Worm (Caenorhabditis elegans) whole organism, L2 larva: Measurements from ENCODE around the gene ZC116.1.

ENCODE experiments used
- C34F6.9 ChIP-seq: fragments of 150-350 bp; optimal IDR thresholded peaks from 2 replicates; lab custom pipeline; 2014; ENCODE audit warnings: missing biosample characterization, missing genetic modification characterization
- F13H6.1 ChIP-seq: sonication (generic microtip); optimal IDR thresholded peaks from 2 replicates; lab custom pipeline; 2016; ENCODE audit warnings: missing genetic modification characterization, missing compliant biosample characterization
- R02D3.7 ChIP-seq: fragments of 150-350 bp; optimal IDR thresholded peaks from 2 replicates; lab custom pipeline; 2014; ENCODE audit warnings: missing biosample characterization, missing genetic modification characterization
- Y55F3AM.14 ChIP-seq: fragments of 200-800 bp; sonication (Bioruptor generic); optimal IDR thresholded peaks from 2 replicates; lab custom pipeline; 2018; ENCODE audit warnings: mild to moderate bottlenecking, missing genetic modification characterization, missing compliant biosample characterization
- ZK546.5 ChIP-seq: sonication (generic microtip); optimal IDR thresholded peaks from 2 replicates; lab custom pipeline; 2017; ENCODE audit warnings: missing biosample characterization, missing genetic modification characterization
- aly-2 ChIP-seq: fragments of 150-350 bp; optimal IDR thresholded peaks from 2 replicates; lab custom pipeline; 2014; ENCODE audit warnings: missing biosample characterization, missing genetic modification characterization
- ama-1 ChIP-seq: fragments of 150-350 bp; optimal IDR thresholded peaks from 2 replicates; lab custom pipeline; 2018; ENCODE audit warnings: inconsistent platforms
- blmp-1 ChIP-seq: sonication (generic microtip); optimal IDR thresholded peaks from 2 replicates; lab custom pipeline; 2017; ENCODE audit warnings: missing genetic modification characterization, mild to moderate bottlenecking, missing compliant biosample characterization, antibody characterized with exemption, moderate library complexity; ENCODE audit not compliant: insufficient read depth
- ceh-16 ChIP-seq: fragments of 150-350 bp; optimal IDR thresholded peaks from 2 replicates; lab custom pipeline; 2014; ENCODE audit warnings: missing biosample characterization, missing genetic modification characterization
- ceh-82 ChIP-seq: fragments of 150-350 bp; optimal IDR thresholded peaks from 2 replicates; lab custom pipeline; 2014; ENCODE audit warnings: missing biosample characterization, missing genetic modification characterization
- crh-2 ChIP-seq: sonication (generic microtip); optimal IDR thresholded peaks from 2 replicates; lab custom pipeline; 2017; ENCODE audit warnings: missing biosample characterization, missing genetic modification characterization
- dmd-4 ChIP-seq: sonication (generic microtip); optimal IDR thresholded peaks from 2 replicates; lab custom pipeline; 2017; ENCODE audit warnings: missing biosample characterization, missing genetic modification characterization
- egl-27 ChIP-seq: sonication (generic microtip); optimal IDR thresholded peaks from 3 replicates; lab custom pipeline; 2017; ENCODE audit warnings: missing biosample characterization, missing genetic modification reagents, missing genetic modification characterization
- elt-1 ChIP-seq: fragments of 150-350 bp; optimal IDR thresholded peaks from 2 replicates; lab custom pipeline; 2014; ENCODE audit warnings: missing biosample characterization, missing genetic modification characterization
- elt-3 ChIP-seq: sonication (generic microtip); optimal IDR thresholded peaks from 2 replicates; lab custom pipeline; 2017; ENCODE audit warnings: missing biosample characterization, missing genetic modification characterization
- fos-1 ChIP-seq: fragments of 150-350 bp; optimal IDR thresholded peaks from 2 replicates; lab custom pipeline; 2014; ENCODE audit warnings: missing biosample characterization, missing genetic modification characterization
- gmeb-1 ChIP-seq: fragments of 150-350 bp; optimal IDR thresholded peaks from 2 replicates; lab custom pipeline; 2014; ENCODE audit warnings: missing biosample characterization, missing genetic modification characterization
- lin-11 ChIP-seq: fragments of 150-350 bp; sonication (generic microtip); optimal IDR thresholded peaks from 2 replicates; lab custom pipeline; 2014; ENCODE audit warnings: missing biosample characterization, missing genetic modification characterization, inconsistent platforms, mixed read lengths
- lin-13 ChIP-seq: fragments of 150-350 bp; optimal IDR thresholded peaks from 2 replicates; lab custom pipeline; 2014; ENCODE audit warnings: missing biosample characterization, missing genetic modification reagents, missing genetic modification characterization
- lin-39 ChIP-seq: fragments of 150-350 bp; optimal IDR thresholded peaks from 2 replicates; lab custom pipeline; 2014; ENCODE audit warnings: missing biosample characterization, missing genetic modification reagents, missing genetic modification characterization
- lsy-2 ChIP-seq, 2 experiments: fragments of 150-350 bp in 1 of 2; sonication (generic microtip) in 1 of 2; optimal IDR thresholded peaks; 2 replicates each; lab custom pipeline; 2014 to 2017; ENCODE audit warnings: missing biosample characterization in 2 of 2, missing genetic modification characterization in 2 of 2
- mab-5 ChIP-seq: fragments of 150-350 bp; optimal IDR thresholded peaks from 2 replicates; lab custom pipeline; 2014; ENCODE audit warnings: missing biosample characterization, missing genetic modification characterization
- mbf-1 ChIP-seq: sonication (generic microtip); optimal IDR thresholded peaks from 2 replicates; lab custom pipeline; 2017; ENCODE audit warnings: missing biosample characterization, missing genetic modification characterization
- nhr-10 ChIP-seq: sonication (generic microtip); optimal IDR thresholded peaks from 2 replicates; lab custom pipeline; 2017; ENCODE audit warnings: missing biosample characterization, missing genetic modification characterization
- nhr-11 ChIP-seq: fragments of 150-350 bp; optimal IDR thresholded peaks from 2 replicates; lab custom pipeline; 2014; ENCODE audit warnings: missing biosample characterization, missing genetic modification characterization
- nhr-12 ChIP-seq: fragments of 150-350 bp; optimal IDR thresholded peaks from 2 replicates; lab custom pipeline; 2014; ENCODE audit warnings: missing biosample characterization, missing genetic modification characterization
- nhr-129 ChIP-seq: fragments of 150-350 bp; optimal IDR thresholded peaks from 2 replicates; lab custom pipeline; 2014; ENCODE audit warnings: missing biosample characterization, missing genetic modification characterization
- nhr-21 ChIP-seq: fragments of 150-350 bp; optimal IDR thresholded peaks from 2 replicates; lab custom pipeline; 2014; ENCODE audit warnings: missing biosample characterization, missing genetic modification characterization
- nhr-23 ChIP-seq: fragments of 150-350 bp; optimal IDR thresholded peaks from 2 replicates; lab custom pipeline; 2014; ENCODE audit warnings: missing biosample characterization, missing genetic modification reagents, missing genetic modification characterization
- nhr-237 ChIP-seq: fragments of 150-350 bp; optimal IDR thresholded peaks from 2 replicates; lab custom pipeline; 2014; ENCODE audit warnings: missing biosample characterization, missing genetic modification characterization
- nhr-25 ChIP-seq: fragments of 150-350 bp; sonication (generic microtip); optimal IDR thresholded peaks from 3 replicates; lab custom pipeline; 2014; ENCODE audit warnings: missing biosample characterization, missing genetic modification characterization
- nhr-6 ChIP-seq: fragments of 150-350 bp; optimal IDR thresholded peaks from 2 replicates; lab custom pipeline; 2014; ENCODE audit warnings: missing biosample characterization, missing genetic modification characterization
- nhr-77 ChIP-seq: fragments of 150-350 bp; optimal IDR thresholded peaks from 2 replicates; lab custom pipeline; 2014; ENCODE audit warnings: missing biosample characterization, missing genetic modification characterization
- peb-1 ChIP-seq: fragments of 150-350 bp; optimal IDR thresholded peaks from 2 replicates; lab custom pipeline; 2014; ENCODE audit warnings: missing biosample characterization, missing genetic modification characterization
- sem-4 ChIP-seq: fragments of 150-350 bp; optimal IDR thresholded peaks from 2 replicates; lab custom pipeline; 2014; ENCODE audit warnings: missing biosample characterization, missing genetic modification reagents, missing genetic modification characterization
- skn-1 ChIP-seq: sonication (generic microtip); optimal IDR thresholded peaks from 2 replicates; lab custom pipeline; 2017; ENCODE audit warnings: missing biosample characterization, missing genetic modification characterization
- sma-3 ChIP-seq: sonication (generic microtip); optimal IDR thresholded peaks from 2 replicates; lab custom pipeline; 2016; ENCODE audit warnings: missing genetic modification reagents, missing genetic modification characterization, missing compliant biosample characterization
- sma-9 ChIP-seq, 2 experiments: fragments of 150-350 bp in 1 of 2; sonication (generic microtip) in 1 of 2; optimal IDR thresholded peaks; 2 replicates each; lab custom pipeline; 2014 to 2016; ENCODE audit warnings: missing genetic modification characterization in 2 of 2, mild to moderate bottlenecking in 1 of 2, missing biosample characterization in 1 of 2, missing compliant biosample characterization in 1 of 2, missing genetic modification reagents in 1 of 2, moderate library complexity in 1 of 2
- snpc-4 ChIP-seq: fragments of 150-350 bp; optimal IDR thresholded peaks from 2 replicates; lab custom pipeline; 2014; ENCODE audit warnings: missing biosample characterization, missing genetic modification characterization
- unc-39 ChIP-seq: fragments of 150-350 bp; optimal IDR thresholded peaks from 2 replicates; lab custom pipeline; 2014; ENCODE audit warnings: missing biosample characterization, missing genetic modification characterization
- unc-55 ChIP-seq: fragments of 150-350 bp; sonication (generic microtip); optimal IDR thresholded peaks from 3 replicates; lab custom pipeline; 2014; ENCODE audit warnings: missing biosample characterization, missing genetic modification reagents, missing genetic modification characterization
- unc-62 ChIP-seq: fragments of 150-350 bp; optimal IDR thresholded peaks from 2 replicates; lab custom pipeline; 2014; ENCODE audit warnings: missing biosample characterization, missing genetic modification reagents, missing genetic modification characterization
- zag-1 ChIP-seq: fragments of 150-350 bp; optimal IDR thresholded peaks from 2 replicates; lab custom pipeline; 2014; ENCODE audit warnings: missing biosample characterization, missing genetic modification characterization
- ztf-1 ChIP-seq: fragments of 200-800 bp; sonication (Bioruptor generic); conservative IDR thresholded peaks from 2 replicates; pipeline ENCODE4 v1.3.6; 2022; ENCODE audit warnings: missing genetic modification characterization, missing compliant biosample characterization
- ztf-4 ChIP-seq: fragments of 150-350 bp; optimal IDR thresholded peaks from 2 replicates; lab custom pipeline; 2014; ENCODE audit warnings: missing biosample characterization, missing genetic modification characterization

Gene ZC116.1

DNA sequence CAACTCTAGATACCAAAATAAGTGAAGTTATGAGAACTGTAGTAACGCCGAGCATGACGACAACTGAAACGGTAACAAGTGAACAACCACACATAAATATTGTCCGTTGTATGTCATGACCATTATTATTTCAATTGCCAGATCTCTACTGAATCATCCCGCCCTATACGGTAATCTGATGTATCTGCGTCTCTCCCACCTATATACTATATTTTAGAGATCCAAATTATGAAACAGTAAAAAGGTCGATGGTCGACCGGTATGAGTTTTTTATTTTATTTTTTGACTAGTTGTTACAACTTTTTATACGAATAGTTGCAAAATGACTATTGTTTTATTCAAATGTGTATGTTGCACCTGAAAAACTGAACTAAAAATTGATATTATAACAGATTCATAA, 19.0 kb upstream of the ZC116.1 start, which contains the start of gene ttr-43:
Gene ttr-43, minus strand, starts transcription at position 101 of the 400 bp plus-strand sequence.
- TF ChIP-seq lin-13, result no peak
- no peak for TF ChIP-seq lsy-2 (tag; optimal IDR thresholded peaks at IDR 0.05; lab: Kevin White, UChicago)
- TF ChIP-seq aly-2, result no peak
- no peak for TF ChIP-seq egl-27
- TF ChIP-seq fos-1 (tag; lab: Kevin White, UChicago), result no peak
- no peak for TF ChIP-seq lin-11 (tag; lab: Kevin White, UChicago)
- no peak for TF ChIP-seq nhr-25 (tag; lab: Kevin White, UChicago)
- no peak for TF ChIP-seq unc-55 (GFP tag; lab: Kevin White, UChicago)
- no peak for TF ChIP-seq ZK546.5 (tag; lab: Kevin White, UChicago)
- TF ChIP-seq ama-1 (lab: Kevin White, UChicago), result no peak
- TF ChIP-seq, all 48 proteins: peak for 0

DNA sequence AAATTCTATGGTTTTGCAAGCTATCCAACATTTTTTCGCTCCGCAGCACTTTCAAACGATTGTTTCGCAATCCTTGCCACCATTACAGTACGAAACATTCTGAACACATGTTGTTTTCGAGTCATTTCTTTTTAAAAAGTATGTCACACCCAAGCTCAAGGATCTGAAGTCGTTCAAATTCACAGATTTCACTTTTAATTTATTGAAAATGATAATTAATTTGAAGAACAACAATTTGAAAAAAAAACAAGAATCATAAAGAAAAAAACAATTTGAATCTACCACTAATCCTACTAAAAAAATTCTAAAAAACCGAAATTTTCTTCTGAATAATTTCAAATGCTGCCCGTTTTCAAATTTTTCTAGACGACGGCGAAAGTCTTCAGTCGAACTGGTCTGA, 17.2 kb upstream of the ZC116.1 start, which contains the start of gene C14C10.2:
Gene C14C10.2, minus strand, starts transcription at position 101 of the 400 bp plus-strand sequence.
- no peak for TF ChIP-seq zag-1 (tag; lab: Kevin White, UChicago)
- TF ChIP-seq F13H6.1 (tag; lab: Kevin White, UChicago), result no peak
- TF ChIP-seq sem-4 (tag; lab: Kevin White, UChicago), result no peak
- TF ChIP-seq gmeb-1 (tag; lab: Kevin White, UChicago), result no peak
- no peak for TF ChIP-seq unc-39 (tag; lab: Kevin White, UChicago)
- no peak for TF ChIP-seq Y55F3AM.14 (GFP tag; lab: Kevin White, UChicago)
- TF ChIP-seq skn-1 (tag; lab: Kevin White, UChicago), result no peak
- no peak for TF ChIP-seq nhr-25 (tag; lab: Kevin White, UChicago)

DNA sequence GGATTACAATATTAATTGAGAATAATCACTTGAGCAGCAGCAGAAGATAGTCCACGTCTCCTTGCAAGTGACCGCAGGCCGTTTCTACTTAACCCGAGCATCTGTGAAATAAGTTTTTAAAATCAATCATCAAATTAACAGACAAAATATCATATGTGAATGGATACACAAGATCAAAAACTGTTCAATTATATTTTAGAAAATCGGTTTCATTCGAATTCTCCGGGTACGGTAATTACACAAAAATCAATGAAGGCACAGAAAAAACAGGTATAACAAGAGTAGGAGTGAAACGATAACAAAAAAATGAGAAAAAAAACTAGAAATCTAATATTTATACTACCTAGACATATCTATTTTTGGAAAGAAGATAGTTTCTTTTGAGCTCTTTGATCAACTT, 13.4 kb upstream of the ZC116.1 start, which contains the start of gene mma-1:
Gene mma-1, minus strand, starts transcription at position 101 of the 400 bp plus-strand sequence.
- no peak for TF ChIP-seq sma-9 (GFP tag; optimal IDR thresholded peaks at IDR 0.05; lab: Kevin White, UChicago)
- TF ChIP-seq sma-9 (tag; optimal IDR thresholded peaks at IDR 0.05; lab: Kevin White, UChicago), result no peak
- no peak for TF ChIP-seq ztf-4
- no peak for TF ChIP-seq nhr-129 (tag; lab: Kevin White, UChicago)
- no peak for TF ChIP-seq nhr-23 (tag; lab: Kevin White, UChicago)
- TF ChIP-seq lsy-2 (tag; optimal IDR thresholded peaks at IDR 0.05; lab: Kevin White, UChicago), result no peak
- TF ChIP-seq egl-27, result no peak
- no peak for TF ChIP-seq lin-13
- TF ChIP-seq mbf-1 (tag; lab: Kevin White, UChicago), result no peak

DNA sequence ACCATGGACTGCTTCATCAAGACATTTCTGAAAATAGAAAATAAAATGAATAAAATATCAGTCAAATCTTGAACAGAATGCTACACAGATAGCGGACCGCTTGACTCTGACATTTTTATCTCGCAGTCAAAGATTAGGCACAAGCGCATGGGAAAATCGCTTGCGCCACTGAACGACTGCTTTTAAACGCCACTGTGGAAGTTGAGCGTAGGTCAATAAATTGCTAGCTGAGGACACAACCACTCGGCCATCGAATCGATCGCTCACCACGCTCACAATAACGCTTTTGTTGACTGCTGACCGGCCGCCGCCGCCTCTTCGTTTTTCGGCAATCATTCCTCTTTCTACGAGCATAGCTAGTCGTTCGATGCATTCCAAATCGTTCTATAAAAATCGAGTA, 12.8 kb upstream of the ZC116.1 start:
- TF ChIP-seq sma-9 (GFP tag; optimal IDR thresholded peaks at IDR 0.05; lab: Kevin White, UChicago) (peak; percentile 58), sma-9 (tag; optimal IDR thresholded peaks at IDR 0.05; lab: Kevin White, UChicago) (no peak), lsy-2 (tag; optimal IDR thresholded peaks at IDR 0.05; lab: Kevin White, UChicago) (peak in 1 of 2 experiments; percentile 41), gmeb-1 (tag; lab: Kevin White, UChicago) (peak; percentile 51), nhr-25 (tag; lab: Kevin White, UChicago) (no peak), crh-2 (tag; lab: Kevin White, UChicago) (peak; percentile 26), snpc-4 (no peak), nhr-11 (no peak), R02D3.7 (tag; lab: Kevin White, UChicago) (no peak), ceh-16 (tag; lab: Kevin White, UChicago) (no peak), nhr-23 (tag; lab: Kevin White, UChicago) (no peak), nhr-21 (tag; lab: Kevin White, UChicago) (peak; percentile 48), mab-5 (tag; lab: Kevin White, UChicago) (no peak), lin-13 (peak; percentile 55), blmp-1 (no peak), peb-1 (tag; lab: Kevin White, UChicago) (no peak), Y55F3AM.14 (GFP tag; lab: Kevin White, UChicago) (no peak), nhr-10 (tag; lab: Kevin White, UChicago) (no peak), elt-1 (tag; lab: Kevin White, UChicago) (no peak), C34F6.9 (peak; percentile 37), unc-55 (GFP tag; lab: Kevin White, UChicago) (no peak), egl-27 (peak; percentile 29), ztf-1 (no peak), mbf-1 (tag; lab: Kevin White, UChicago) (no peak), unc-39 (tag; lab: Kevin White, UChicago) (no peak), sma-3 (GFP tag; lab: Kevin White, UChicago) (peak; percentile 55), ama-1 (lab: Kevin White, UChicago) (no peak), lin-39 (tag; lab: Kevin White, UChicago) (no peak), elt-3 (tag; lab: Kevin White, UChicago) (no peak), nhr-6 (no peak), ztf-4 (no peak), ceh-82 (tag; lab: Kevin White, UChicago) (no peak), zag-1 (tag; lab: Kevin White, UChicago) (no peak), dmd-4 (tag; lab: Kevin White, UChicago) (no peak), F13H6.1 (tag; lab: Kevin White, UChicago) (peak; percentile 44), nhr-12 (no peak), nhr-77 (no peak), nhr-237 (tag; lab: Kevin White, UChicago) (no peak), unc-62 (no peak), fos-1 (tag; lab: Kevin White, UChicago) (peak; percentile 16), sem-4 (tag; lab: Kevin White, UChicago) (no peak)
